Fruit fly (Drosophila melanogaster) whole organism, embryonic: Measurements from ENCODE around the gene MED15.

Experiments used
- ATbp ChIP-seq: fragments of 200-800 bp; sonication (Bioruptor generic); optimal IDR thresholded peaks from 2 replicates; lab custom pipeline; 2017; ENCODE audit warnings: missing biosample characterization, mild to moderate bottlenecking, missing genetic modification characterization, missing genetic modification reagents
- CG2889 ChIP-seq: fragments of 200-800 bp; sonication (Bioruptor generic); IDR thresholded peaks from 3 replicates; pipeline ENCODE4 v1.3.6; 2022; ENCODE audit warnings: missing biosample characterization, missing genetic modification characterization
- Fer1 ChIP-seq: fragments of 200-800 bp; sonication (Bioruptor generic); optimal IDR thresholded peaks from 2 replicates; lab custom pipeline; 2017; ENCODE audit warnings: missing biosample characterization, mild to moderate bottlenecking, missing genetic modification characterization
- cwo ChIP-seq: fragments of 200-800 bp; sonication (Bioruptor generic); optimal IDR thresholded peaks from 3 replicates; lab custom pipeline; 2017; ENCODE audit warnings: missing biosample characterization, missing genetic modification characterization, mild to moderate bottlenecking, moderate library complexity, missing genetic modification reagents

- TF ChIP-seq CG2889 = no peak
- TF ChIP-seq ATbp (GFP tag; lab: Kevin White, UChicago) = no peak
- TF ChIP-seq Fer1 (GFP tag; lab: Kevin White, UChicago) = no peak
- TF ChIP-seq cwo (GFP tag; lab: Kevin White, UChicago) = no peak
Measured at dm6 chr2L:441455-441730, 31.4 kb upstream of the MED15 start.
